Worm (Caenorhabditis elegans) whole organism, mixed stage, embryonic: ENCODE data around the gene E04F6.4.

Source experiments
- M03D4.4 ChIP-seq: sonication (generic microtip); optimal IDR thresholded peaks from 2 replicates; lab custom pipeline; 2017; ENCODE audit warnings: mild to moderate bottlenecking, missing genetic modification characterization, missing compliant biosample characterization
- blmp-1 ChIP-seq: fragments of 150-350 bp; optimal IDR thresholded peaks from 2 replicates; lab custom pipeline; 2014; ENCODE audit warnings: missing biosample characterization, missing genetic modification characterization
- ceh-39 ChIP-seq: fragments of 150-350 bp; optimal IDR thresholded peaks from 2 replicates; lab custom pipeline; 2014; ENCODE audit warnings: missing biosample characterization, missing genetic modification characterization
- ceh-43 ChIP-seq: fragments of 200-800 bp; sonication (Bioruptor generic); optimal IDR thresholded peaks from 2 replicates; lab custom pipeline; 2018; ENCODE audit warnings: mild to moderate bottlenecking, missing genetic modification characterization, moderate library complexity, missing compliant biosample characterization
- ceh-83 ChIP-seq: fragments of 200-800 bp; sonication (Bioruptor generic); optimal IDR thresholded peaks from 2 replicates; lab custom pipeline; 2018; ENCODE audit warnings: mild to moderate bottlenecking, missing genetic modification characterization, missing compliant biosample characterization
- ces-1 ChIP-seq: fragments of 150-350 bp; optimal IDR thresholded peaks from 2 replicates; lab custom pipeline; 2014; ENCODE audit warnings: missing biosample characterization, missing genetic modification reagents, missing genetic modification characterization
- cnd-1 ChIP-seq: fragments of 200-800 bp; sonication (Bioruptor generic); optimal IDR thresholded peaks from 2 replicates; lab custom pipeline; 2018; ENCODE audit warnings: mild to moderate bottlenecking, missing genetic modification characterization, missing compliant biosample characterization
- drap-1 ChIP-seq: fragments of 200-800 bp; sonication (Bioruptor generic); optimal IDR thresholded peaks from 3 replicates; lab custom pipeline; 2018; ENCODE audit warnings: mild to moderate bottlenecking, missing genetic modification characterization, missing compliant biosample characterization
- elt-1 ChIP-seq: sonication (generic microtip); optimal IDR thresholded peaks from 2 replicates; lab custom pipeline; 2017; ENCODE audit warnings: missing genetic modification characterization, mild to moderate bottlenecking, missing compliant biosample characterization, antibody characterized with exemption, moderate library complexity, borderline replicate concordance; ENCODE audit not compliant: insufficient read depth
- elt-3 ChIP-seq: fragments of 150-350 bp; optimal IDR thresholded peaks from 2 replicates; lab custom pipeline; 2014; ENCODE audit warnings: missing biosample characterization, missing genetic modification characterization
- hlh-1 ChIP-seq: fragments of 150-350 bp; optimal IDR thresholded peaks from 2 replicates; lab custom pipeline; 2014; ENCODE audit warnings: missing biosample characterization, missing genetic modification reagents, missing genetic modification characterization
- lin-32 ChIP-seq: fragments of 200-800 bp; sonication (Bioruptor generic); optimal IDR thresholded peaks from 2 replicates; lab custom pipeline; 2018; ENCODE audit warnings: mild to moderate bottlenecking, missing genetic modification characterization, missing compliant biosample characterization
- lsy-2 ChIP-seq: fragments of 150-350 bp; optimal IDR thresholded peaks from 2 replicates; lab custom pipeline; 2014; ENCODE audit warnings: missing biosample characterization, missing genetic modification characterization
- mep-1 ChIP-seq: fragments of 150-350 bp; optimal IDR thresholded peaks from 2 replicates; lab custom pipeline; 2017; ENCODE audit warnings: missing biosample characterization, missing genetic modification reagents, missing genetic modification characterization, inconsistent platforms
- mls-2 ChIP-seq: sonication (generic microtip); optimal IDR thresholded peaks from 2 replicates; lab custom pipeline; 2016; ENCODE audit warnings: mild to moderate bottlenecking, missing genetic modification characterization, moderate library complexity, missing compliant biosample characterization
- nhr-12 ChIP-seq: fragments of 150-350 bp; optimal IDR thresholded peaks from 2 replicates; lab custom pipeline; 2014; ENCODE audit warnings: missing biosample characterization, missing genetic modification characterization
- nhr-2 ChIP-seq: fragments of 150-350 bp; optimal IDR thresholded peaks from 2 replicates; lab custom pipeline; 2014; ENCODE audit warnings: missing biosample characterization, missing genetic modification characterization
- nhr-237 ChIP-seq: fragments of 150-350 bp; optimal IDR thresholded peaks from 2 replicates; lab custom pipeline; 2014; ENCODE audit warnings: missing biosample characterization, missing genetic modification characterization
- nhr-28 ChIP-seq: fragments of 150-350 bp; optimal IDR thresholded peaks from 2 replicates; lab custom pipeline; 2014; ENCODE audit warnings: missing biosample characterization, missing genetic modification characterization
- nhr-76 ChIP-seq: sonication (generic microtip); optimal IDR thresholded peaks from 2 replicates; lab custom pipeline; 2017; ENCODE audit warnings: missing biosample characterization, missing genetic modification characterization
- pha-4 ChIP-seq: fragments of 150-350 bp; optimal IDR thresholded peaks from 2 replicates; lab custom pipeline; 2018; ENCODE audit warnings: missing biosample characterization, missing genetic modification reagents, missing genetic modification characterization
- sem-2 ChIP-seq: fragments of 200-800 bp; sonication (Bioruptor generic); optimal IDR thresholded peaks from 2 replicates; lab custom pipeline; 2018; ENCODE audit warnings: mild to moderate bottlenecking, missing genetic modification characterization, missing compliant biosample characterization
- snpc-4 ChIP-seq: fragments of 150-350 bp; optimal IDR thresholded peaks from 2 replicates; lab custom pipeline; 2014; ENCODE audit warnings: missing biosample characterization, missing genetic modification characterization
- sptf-1 ChIP-seq: sonication (generic microtip); optimal IDR thresholded peaks from 2 replicates; lab custom pipeline; 2017; ENCODE audit warnings: mild to moderate bottlenecking, missing genetic modification characterization, moderate library complexity, missing compliant biosample characterization
- tbx-8 ChIP-seq: fragments of 200-800 bp; sonication (Bioruptor generic); optimal IDR thresholded peaks from 2 replicates; lab custom pipeline; 2018; ENCODE audit warnings: mild to moderate bottlenecking, missing genetic modification characterization, moderate library complexity, missing compliant biosample characterization
- unc-120 ChIP-seq: sonication (generic microtip); optimal IDR thresholded peaks from 2 replicates; lab custom pipeline; 2017; ENCODE audit warnings: missing genetic modification characterization, missing compliant biosample characterization; ENCODE audit not compliant: poor library complexity, severe bottlenecking
- unc-39 ChIP-seq: fragments of 150-350 bp; optimal IDR thresholded peaks from 2 replicates; lab custom pipeline; 2014; ENCODE audit warnings: missing biosample characterization, missing genetic modification characterization
- unc-62 ChIP-seq: fragments of 150-350 bp; optimal IDR thresholded peaks from 2 replicates; lab custom pipeline; 2014; ENCODE audit warnings: missing biosample characterization, missing genetic modification reagents, missing genetic modification characterization
- zip-8 ChIP-seq: fragments of 150-350 bp; optimal IDR thresholded peaks from 2 replicates; lab custom pipeline; 2014; ENCODE audit warnings: missing biosample characterization, missing genetic modification characterization
- ztf-11 ChIP-seq: fragments of 150-350 bp; optimal IDR thresholded peaks from 2 replicates; lab custom pipeline; 2014; ENCODE audit warnings: missing biosample characterization, missing genetic modification characterization

E04F6.4 gene

ce11 chrII:7189120-7189519 lies at the start of gene E04F6.4:
E04F6.4 (plus strand) TSS chrII:7189420.
- TF ChIP-seq unc-120 (tag; lab: Kevin White, UChicago) (no peak), mep-1 (tag; lab: Kevin White, UChicago) (no peak), nhr-12 (no peak), nhr-2 (no peak), ceh-39 (no peak), nhr-28 (tag; lab: Kevin White, UChicago) (no peak), snpc-4 (tag; lab: Kevin White, UChicago) (no peak), ceh-43 (GFP tag; lab: Kevin White, UChicago) (no peak)

- TF ChIP-seq snpc-4 (tag; lab: Kevin White, UChicago) (no peak), lsy-2 (tag; lab: Kevin White, UChicago) (no peak), nhr-237 (tag; lab: Kevin White, UChicago) (no peak), nhr-2 (no peak), unc-62 (GFP tag; lab: Kevin White, UChicago) (no peak), unc-120 (tag; lab: Kevin White, UChicago) (no peak), blmp-1 (tag; lab: Kevin White, UChicago) (no peak), ztf-11 (tag; lab: Kevin White, UChicago) (no peak), unc-39 (tag; lab: Kevin White, UChicago) (no peak), lin-32 (no peak), tbx-8 (no peak), pha-4 (tag; lab: Kevin White, UChicago) (no peak), nhr-76 (tag; lab: Kevin White, UChicago) (no peak), elt-3 (tag; lab: Kevin White, UChicago) (no peak), cnd-1 (tag; lab: Kevin White, UChicago) (no peak), nhr-28 (tag; lab: Kevin White, UChicago) (no peak)
Measured at ce11 chrII:7144307-7144706, 44.9 kb upstream of the E04F6.4 start, which contains the start of gene npr-31. npr-31 (plus strand) TSS chrII:7144607.

ce11 chrII:7146240-7146639 lies 43.0 kb upstream of the E04F6.4 start:
- no peak for TF ChIP-seq elt-1 (tag; lab: Kevin White, UChicago)
- no peak for TF ChIP-seq M03D4.4 (tag; lab: Kevin White, UChicago)
- TF ChIP-seq ceh-83: no peak
- TF ChIP-seq nhr-2: no peak
- TF ChIP-seq drap-1: no peak
- TF ChIP-seq sptf-1 (tag; lab: Kevin White, UChicago): no peak
- no peak for TF ChIP-seq ceh-39
- no peak for TF ChIP-seq mls-2 (tag; lab: Kevin White, UChicago)
- TF ChIP-seq cnd-1 (tag; lab: Kevin White, UChicago): no peak
- no peak for TF ChIP-seq ztf-11 (tag; lab: Kevin White, UChicago)
- no peak for TF ChIP-seq sem-2
- TF ChIP-seq pha-4 (tag; lab: Kevin White, UChicago): no peak
- TF ChIP-seq lin-32: no peak
- no peak for TF ChIP-seq tbx-8
- TF ChIP-seq unc-120 (tag; lab: Kevin White, UChicago): no peak
- no peak for TF ChIP-seq zip-8
- no peak for TF ChIP-seq elt-3 (tag; lab: Kevin White, UChicago)
- no peak for TF ChIP-seq hlh-1 (tag; lab: Kevin White, UChicago)

- peak; percentile 49 for TF ChIP-seq ces-1 (GFP tag; lab: Kevin White, UChicago)
- peak; percentile 51 for TF ChIP-seq nhr-237 (tag; lab: Kevin White, UChicago)
- TF ChIP-seq pha-4 (tag; lab: Kevin White, UChicago): no peak
- peak; percentile 72 for TF ChIP-seq lsy-2 (tag; lab: Kevin White, UChicago)
Measured at ce11 chrII:7147550-7147949, 41.7 kb upstream of the E04F6.4 start.

- no peak for TF ChIP-seq unc-62 (GFP tag; lab: Kevin White, UChicago)
- no peak for TF ChIP-seq lsy-2 (tag; lab: Kevin White, UChicago)
- no peak for TF ChIP-seq ces-1 (GFP tag; lab: Kevin White, UChicago)
Measured at ce11 chrII:7148099-7148498, 41.1 kb upstream of the E04F6.4 start, which contains the start of gene T07F8.1. T07F8.1 (plus strand) TSS chrII:7148399.
